Worm (Caenorhabditis elegans): ENCODE measurements around the gene nhr-30.

The nhr-30 gene

ce11 chrV:9095613-9096317, 50.8 kb downstream of the nhr-30 start, which contains the start of gene F21C10.10:
F21C10.10 (plus strand) TSS chrV:9096267.
- TF ChIP-seq flh-1 (GFP tag; optimal IDR thresholded peaks at IDR 0.05) (no peak), snpc-4 (tag; optimal IDR thresholded peaks at IDR 0.05) (no peak), elt-3 (tag; optimal IDR thresholded peaks at IDR 0.05) (no peak), lsy-2 (tag; optimal IDR thresholded peaks at IDR 0.05) (peak; percentile 28), tbx-8 (GFP tag; optimal IDR thresholded peaks at IDR 0.05) (no peak), nhr-12 (tag; optimal IDR thresholded peaks at IDR 0.05) (no peak), nhr-28 (tag; optimal IDR thresholded peaks at IDR 0.05) (no peak), bed-3 (GFP tag; optimal IDR thresholded peaks at IDR 0.05) (no peak), elt-1 (tag; optimal IDR thresholded peaks at IDR 0.05; ENCODE audit: borderline replicate concordance, insufficient read depth) (peak; percentile 49), ceh-39 (tag; optimal IDR thresholded peaks at IDR 0.05) (peak; percentile 59), unc-62 (GFP tag; optimal IDR thresholded peaks at IDR 0.05) (peak; percentile 87), cnd-1 (tag; optimal IDR thresholded peaks at IDR 0.05) (peak; percentile 6), nhr-76 (tag; optimal IDR thresholded peaks at IDR 0.05) (no peak), unc-120 (tag; optimal IDR thresholded peaks at IDR 0.05; ENCODE audit: poor library complexity, severe bottlenecking) (peak; percentile 74), blmp-1 (tag; optimal IDR thresholded peaks at IDR 0.05) (no peak), drap-1 (GFP tag; optimal IDR thresholded peaks at IDR 0.05) (peak; percentile 29), mls-2 (tag; optimal IDR thresholded peaks at IDR 0.05) (no peak), sptf-1 (tag; optimal IDR thresholded peaks at IDR 0.05) (no peak), unc-39 (tag; optimal IDR thresholded peaks at IDR 0.05) (no peak), ceh-43 (GFP tag; optimal IDR thresholded peaks at IDR 0.05) (no peak), ham-2 (GFP tag; optimal IDR thresholded peaks at IDR 0.05) (no peak), sem-2 (GFP tag; optimal IDR thresholded peaks at IDR 0.05) (no peak), lin-32 (GFP tag; optimal IDR thresholded peaks at IDR 0.05) (no peak), pha-4 (tag; optimal IDR thresholded peaks at IDR 0.05) (peak; percentile 61), ces-1 (GFP tag; optimal IDR thresholded peaks at IDR 0.05) (peak; percentile 64), mep-1 (tag; optimal IDR thresholded peaks at IDR 0.05) (peak; percentile 62), ceh-83 (GFP tag; optimal IDR thresholded peaks at IDR 0.05) (no peak), hlh-1 (tag; optimal IDR thresholded peaks at IDR 0.05) (peak; percentile 88), mab-5 (tag; optimal IDR thresholded peaks at IDR 0.05) (no peak), ztf-11 (tag; optimal IDR thresholded peaks at IDR 0.05) (no peak), zip-8 (tag; optimal IDR thresholded peaks at IDR 0.05) (no peak), lin-13 (tag; optimal IDR thresholded peaks at IDR 0.05) (no peak), nhr-237 (tag; optimal IDR thresholded peaks at IDR 0.05) (peak; percentile 6), nhr-2 (tag; optimal IDR thresholded peaks at IDR 0.05) (peak; percentile 72), M03D4.4 (tag; optimal IDR thresholded peaks at IDR 0.05) (no peak)
